Fruit fly (Drosophila melanogaster): ENCODE measurements around the gene mub.

mub gene

DNA sequence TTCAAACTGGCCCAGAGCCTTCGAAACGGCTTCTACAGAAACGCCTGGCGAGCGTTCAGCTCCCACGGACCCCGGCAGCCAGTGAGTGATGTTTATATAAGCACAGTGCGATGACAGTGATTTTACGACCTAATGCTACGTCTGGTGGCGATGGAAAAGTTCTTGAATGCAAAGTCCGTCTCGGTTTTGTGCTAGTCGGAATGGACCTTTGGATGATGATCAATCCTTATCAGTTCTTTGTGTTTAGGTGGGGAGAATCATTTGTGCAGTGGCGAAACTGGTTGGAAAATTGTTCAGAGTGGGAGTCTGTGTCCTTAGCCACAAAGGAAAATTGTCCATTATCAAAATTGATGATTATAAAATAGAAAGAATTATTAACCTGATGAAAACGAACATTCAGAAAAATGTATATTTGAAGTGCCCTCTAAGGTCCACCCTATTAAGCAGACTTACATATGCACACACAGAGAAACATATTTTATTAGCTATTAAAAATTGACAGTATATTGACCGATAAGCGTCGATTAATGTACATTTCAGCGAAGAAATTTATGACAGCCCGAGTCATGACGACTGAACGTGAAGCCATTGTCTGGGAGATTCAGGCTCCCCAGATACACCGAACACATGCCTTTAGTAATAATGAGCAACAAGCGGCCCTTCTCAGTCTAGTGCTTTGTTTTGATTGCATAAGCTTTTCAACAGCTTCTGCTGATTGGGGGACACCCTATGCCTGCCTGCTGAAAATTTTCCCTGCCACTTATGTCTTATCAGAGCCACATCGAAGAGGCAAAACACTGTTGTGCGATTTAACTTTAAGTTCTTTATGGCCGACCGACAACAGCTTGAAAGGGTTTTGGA, 127.8 kb downstream of the mub start (continued):
- TF ChIP-seq nom (GFP tag; optimal IDR thresholded peaks at IDR 0.05) (no peak), exex (tag; optimal IDR thresholded peaks at IDR 0.05) (peak; percentile 55), sens (GFP tag) (peak; percentile 79), MTF-1 (GFP tag; optimal IDR thresholded peaks at IDR 0.05; ENCODE audit: borderline replicate concordance) (no peak), chm (GFP tag; IDR thresholded peaks at IDR 0.05) (no peak), da (GFP tag; optimal IDR thresholded peaks at IDR 0.05) (no peak), chinmo (GFP tag; IDR thresholded peaks at IDR 0.05; ENCODE audit: partially characterized antibody) (no peak), Blimp-1 (GFP tag; optimal IDR thresholded peaks at IDR 0.05) (no peak), Hmr (GFP tag; optimal IDR thresholded peaks at IDR 0.05) (peak; percentile 9), CG17829 (tag; optimal IDR thresholded peaks at IDR 0.05) (no peak), jumu (GFP tag; optimal IDR thresholded peaks at IDR 0.05) (no peak), Neu2 (GFP tag; optimal IDR thresholded peaks at IDR 0.05; ENCODE audit: borderline replicate concordance) (no peak), Fer1 (GFP tag; optimal IDR thresholded peaks at IDR 0.05) (no peak), ap (GFP tag; IDR thresholded peaks at IDR 0.05) (no peak), row (GFP tag; IDR thresholded peaks at IDR 0.05) (peak; percentile 16; the same call in 1 of the 3 replicates), CG6791 (GFP tag; IDR thresholded peaks at IDR 0.05; ENCODE audit: partially characterized antibody) (no peak), trh (GFP tag; optimal IDR thresholded peaks at IDR 0.05) (no peak), CG18599 (GFP tag; optimal IDR thresholded peaks at IDR 0.05) (peak; percentile 24), dmrt99B (tag; optimal IDR thresholded peaks at IDR 0.05) (peak; percentile 9), CG12299 (tag; optimal IDR thresholded peaks at IDR 0.05) (no peak), CG2678 (tag; optimal IDR thresholded peaks at IDR 0.05) (peak; percentile 32), Hey (tag; optimal IDR thresholded peaks at IDR 0.05) (peak; percentile 77), Hand (GFP tag; optimal IDR thresholded peaks at IDR 0.05) (no peak), CG10431 (GFP tag; optimal IDR thresholded peaks at IDR 0.05) (no peak), Pdp1 (GFP tag; optimal IDR thresholded peaks at IDR 0.05) (peak in 1 of 2 experiments; percentile 98), oc (tag; optimal IDR thresholded peaks at IDR 0.05) (no peak), CG18619 (GFP tag; optimal IDR thresholded peaks at IDR 0.05) (peak; percentile 2), gcm2 (GFP tag; optimal IDR thresholded peaks at IDR 0.05) (no peak), mld (GFP tag; IDR thresholded peaks at IDR 0.05; ENCODE audit: partially characterized antibody) (no peak), Opbp (GFP tag; IDR thresholded peaks at IDR 0.05; ENCODE audit: partially characterized antibody) (no peak), CG9797 (GFP tag; optimal IDR thresholded peaks at IDR 0.05) (no peak), emc (GFP tag; optimal IDR thresholded peaks at IDR 0.05) (no peak), knrl (GFP tag; IDR thresholded peaks at IDR 0.05; ENCODE audit: partially characterized antibody) (no peak), GATAe (GFP tag; conservative IDR thresholded peaks at IDR 0.05) (no peak), CG7839 (tag; optimal IDR thresholded peaks at IDR 0.05) (peak; percentile 11), TFAM (GFP tag; optimal IDR thresholded peaks at IDR 0.05) (no peak), sug (tag; optimal IDR thresholded peaks at IDR 0.05) (peak; percentile 60), CG16863 (GFP tag; optimal IDR thresholded peaks at IDR 0.05) (no peak), ttk (GFP tag; IDR thresholded peaks at IDR 0.05) (no peak), CG18476 (GFP tag; optimal IDR thresholded peaks at IDR 0.05) (no peak), Drgx (GFP tag; IDR thresholded peaks at IDR 0.05) (peak; percentile 28; the same call in 1 of the 2 replicates), wor (GFP tag; IDR thresholded peaks at IDR 0.05) (no peak), Hmx (GFP tag; optimal IDR thresholded peaks at IDR 0.05) (no peak), dpn (GFP tag; optimal IDR thresholded peaks at IDR 0.05) (no peak)

All from whole organism, embryonic.